Fruit fly (Drosophila melanogaster) whole organism, embryonic: ENCODE results near the gene Sb.
A peak's percentile ranks its signal among the peaks of the same experiment; 100 is the strongest.

Experiments used
- Abd-B ChIP-seq: fragments of 200-800 bp; sonication (Bioruptor generic); optimal IDR thresholded peaks from 2 replicates; lab custom pipeline; 2018; ENCODE audit warnings: missing biosample characterization, mild to moderate bottlenecking, missing genetic modification characterization, moderate library complexity
- Blimp-1 ChIP-seq: fragments of 200-800 bp; sonication (Bioruptor generic); optimal IDR thresholded peaks from 3 replicates; lab custom pipeline; 2018; ENCODE audit warnings: missing biosample characterization, missing genetic modification characterization, mild to moderate bottlenecking, moderate library complexity, missing genetic modification reagents
- CG11504 ChIP-seq: fragments of 200-800 bp; sonication (Bioruptor generic); optimal IDR thresholded peaks from 3 replicates; lab custom pipeline; 2019; ENCODE audit warnings: missing biosample characterization, mild to moderate bottlenecking, missing genetic modification characterization, moderate library complexity
- CG17385 ChIP-seq: fragments of 200-800 bp; sonication (Bioruptor generic); optimal IDR thresholded peaks from 3 replicates; lab custom pipeline; 2018; ENCODE audit warnings: missing biosample characterization, mild to moderate bottlenecking, missing genetic modification characterization
- CG17568 ChIP-seq: fragments of 200-800 bp; sonication (Bioruptor generic); optimal IDR thresholded peaks from 2 replicates; lab custom pipeline; 2018; ENCODE audit warnings: missing biosample characterization, mild to moderate bottlenecking, missing genetic modification characterization, moderate library complexity
- CG17612 ChIP-seq: fragments of 200-800 bp; sonication (Bioruptor generic); IDR thresholded peaks from 2 replicates; pipeline ENCODE4 v1.3.6; 2022; ENCODE audit warnings: missing biosample characterization, missing genetic modification characterization
- CG1792 ChIP-seq: fragments of 200-800 bp; sonication (Bioruptor generic); optimal IDR thresholded peaks from 2 replicates; lab custom pipeline; 2016; ENCODE audit warnings: missing biosample characterization, missing genetic modification characterization
- CG2202 ChIP-seq: fragments of 200-800 bp; sonication (Bioruptor generic); optimal IDR thresholded peaks from 2 replicates; lab custom pipeline; 2018; ENCODE audit warnings: missing biosample characterization, mild to moderate bottlenecking, missing genetic modification characterization
- CG33213 ChIP-seq: fragments of 200-800 bp; sonication (Bioruptor generic); optimal IDR thresholded peaks from 3 replicates; lab custom pipeline; 2016; ENCODE audit warnings: missing biosample characterization, missing genetic modification characterization
- CG34376 ChIP-seq: fragments of 200-800 bp; sonication (Bioruptor generic); optimal IDR thresholded peaks from 2 replicates; lab custom pipeline; 2018; ENCODE audit warnings: missing biosample characterization, mild to moderate bottlenecking, missing genetic modification characterization
- CG4360 ChIP-seq: fragments of 200-800 bp; sonication (Bioruptor generic); IDR thresholded peaks from 2 replicates; pipeline ENCODE4 v1.3.6; 2022; ENCODE audit warnings: missing biosample characterization, missing genetic modification characterization
- CG4617 ChIP-seq: fragments of 200-800 bp; sonication (Bioruptor generic); optimal IDR thresholded peaks from 3 replicates; lab custom pipeline; 2016; ENCODE audit warnings: missing biosample characterization, missing genetic modification characterization, borderline replicate concordance
- CG4707 ChIP-seq: fragments of 200-800 bp; sonication (Bioruptor generic); optimal IDR thresholded peaks from 2 replicates; lab custom pipeline; 2018; ENCODE audit warnings: missing biosample characterization, mild to moderate bottlenecking, missing genetic modification characterization, moderate library complexity
- CG4730 ChIP-seq: fragments of 200-800 bp; sonication (Bioruptor generic); IDR thresholded peaks from 2 replicates; pipeline ENCODE4 v1.3.6; 2022; ENCODE audit warnings: missing biosample characterization, missing genetic modification characterization
- CG5953 ChIP-seq: fragments of 200-800 bp; sonication (Bioruptor generic); IDR thresholded peaks from 2 replicates; pipeline ENCODE4 v1.3.6; 2022; ENCODE audit warnings: missing biosample characterization, missing genetic modification characterization
- CG6175 ChIP-seq: fragments of 200-800 bp; sonication (Bioruptor generic); IDR thresholded peaks from 3 replicates; pipeline ENCODE4 v1.3.6; 2022; ENCODE audit warnings: missing biosample characterization, missing genetic modification characterization
- CG6765 ChIP-seq: fragments of 200-800 bp; sonication (Bioruptor generic); optimal IDR thresholded peaks from 3 replicates; lab custom pipeline; 2017; ENCODE audit warnings: missing biosample characterization, mild to moderate bottlenecking, missing genetic modification characterization
- CG7372 ChIP-seq: fragments of 200-800 bp; sonication (Bioruptor generic); IDR thresholded peaks from 2 replicates; pipeline ENCODE4 v1.3.6; 2022; ENCODE audit warnings: missing biosample characterization, missing genetic modification characterization
- CG8478 ChIP-seq: fragments of >200 bp; optimal IDR thresholded peaks from 2 replicates; lab custom pipeline; 2018
- Camta ChIP-seq: fragments of 200-800 bp; sonication (Bioruptor generic); optimal IDR thresholded peaks from 2 replicates; lab custom pipeline; 2016; ENCODE audit warnings: missing biosample characterization, missing genetic modification characterization
- Chrac-16 ChIP-seq: fragments of 200-800 bp; sonication (Bioruptor generic); optimal IDR thresholded peaks from 3 replicates; lab custom pipeline; 2016; ENCODE audit warnings: missing biosample characterization, missing genetic modification characterization
- D19A ChIP-seq: fragments of 200-800 bp; optimal IDR thresholded peaks from 3 replicates; lab custom pipeline; 2019; ENCODE audit warnings: missing biosample characterization, mild to moderate bottlenecking, missing genetic modification characterization, moderate library complexity
- Dp ChIP-seq: fragments of 200-800 bp; sonication (Bioruptor generic); optimal IDR thresholded peaks from 2 replicates; lab custom pipeline; 2018; ENCODE audit warnings: missing biosample characterization, mild to moderate bottlenecking, missing genetic modification characterization, moderate library complexity
- E2f2 ChIP-seq: fragments of 200-800 bp; sonication (Bioruptor generic); IDR thresholded peaks from 2 replicates; pipeline ENCODE4 v1.3.6; 2022; ENCODE audit warnings: missing biosample characterization, missing genetic modification characterization
- Eip74EF ChIP-seq, 2 experiments: fragments of 200-800 bp in 1 of 2; fragments of >200 bp in 1 of 2; sonication (Bioruptor generic) in 1 of 2; optimal IDR thresholded peaks; 2 replicates each; lab custom pipeline; 2017 to 2019; ENCODE audit warnings: missing biosample characterization in 2 of 2, missing genetic modification characterization in 2 of 2, mild to moderate bottlenecking in 1 of 2, moderate library complexity in 1 of 2
- Ets65A ChIP-seq: fragments of 200-800 bp; sonication (Bioruptor generic); peaks from one replicate; lab custom pipeline; 2016; ENCODE audit warnings: missing biosample characterization, missing genetic modification characterization
- Fer3 ChIP-seq: fragments of 200-800 bp; sonication (Bioruptor generic); optimal IDR thresholded peaks from 2 replicates; lab custom pipeline; 2018; ENCODE audit warnings: missing biosample characterization, mild to moderate bottlenecking, missing genetic modification characterization, moderate library complexity
- Lhr ChIP-seq: fragments of 200-800 bp; sonication (Bioruptor generic); optimal IDR thresholded peaks from 3 replicates; lab custom pipeline; 2017; ENCODE audit warnings: mild to moderate bottlenecking, missing biosample characterization, missing genetic modification reagents, missing genetic modification characterization
- MBD-R2 ChIP-seq: fragments of 200-800 bp; sonication (Bioruptor generic); IDR thresholded peaks from 2 replicates; pipeline ENCODE4 v1.3.6; 2022; ENCODE audit warnings: missing biosample characterization, missing genetic modification characterization
- Nf-YB ChIP-seq: fragments of 200-800 bp; sonication (Bioruptor generic); optimal IDR thresholded peaks from 3 replicates; lab custom pipeline; 2019; ENCODE audit warnings: missing biosample characterization, mild to moderate bottlenecking, missing genetic modification characterization, moderate library complexity
- Six4 ChIP-seq: fragments of 200-800 bp; sonication (Bioruptor generic); optimal IDR thresholded peaks from 2 replicates; lab custom pipeline; 2016; ENCODE audit warnings: missing biosample characterization, missing genetic modification characterization
- al ChIP-seq: fragments of 200-800 bp; sonication (Bioruptor generic); IDR thresholded peaks from 2 replicates; pipeline ENCODE4 v1.3.6; 2022; ENCODE audit warnings: missing biosample characterization, missing genetic modification characterization
- cas ChIP-seq: fragments of 200-800 bp; sonication (Bioruptor generic); IDR thresholded peaks from 2 replicates; pipeline ENCODE4 v1.3.6; 2022; ENCODE audit warnings: missing biosample characterization, missing genetic modification characterization
- chif ChIP-seq, 2 experiments: fragments of 200-800 bp; sonication (Bioruptor generic); optimal IDR thresholded peaks; 3 replicates each; lab custom pipeline; 2016; ENCODE audit warnings: missing biosample characterization in 2 of 2, missing genetic modification characterization in 2 of 2
- danr ChIP-seq: fragments of 200-800 bp; sonication (Bioruptor generic); IDR thresholded peaks from 2 replicates; pipeline ENCODE4 v1.3.6; 2022; ENCODE audit warnings: missing biosample characterization, missing genetic modification characterization
- exex ChIP-seq: fragments of 200-800 bp; sonication (Bioruptor generic); optimal IDR thresholded peaks from 4 replicates; lab custom pipeline; 2018; ENCODE audit warnings: missing biosample characterization, mild to moderate bottlenecking, missing genetic modification characterization, moderate library complexity
- jigr1 ChIP-seq: fragments of 200-800 bp; sonication (Bioruptor generic); IDR thresholded peaks from 3 replicates; pipeline ENCODE4 v1.3.6; 2022; ENCODE audit warnings: missing biosample characterization, missing genetic modification characterization
- mirr ChIP-seq: fragments of 200-800 bp; sonication (Bioruptor generic); optimal IDR thresholded peaks from 3 replicates; lab custom pipeline; 2018; ENCODE audit warnings: missing biosample characterization, mild to moderate bottlenecking, missing genetic modification characterization
- nau ChIP-seq: fragments of 200-800 bp; sonication (Bioruptor generic); optimal IDR thresholded peaks from 3 replicates; lab custom pipeline; 2017; ENCODE audit warnings: missing biosample characterization, mild to moderate bottlenecking, missing genetic modification characterization, missing genetic modification reagents
- pita ChIP-seq: fragments of 200-800 bp; sonication (Bioruptor generic); optimal IDR thresholded peaks from 2 replicates; lab custom pipeline; 2017; ENCODE audit warnings: missing biosample characterization, mild to moderate bottlenecking, missing genetic modification characterization
- pros ChIP-seq: fragments of 200-800 bp; sonication (Bioruptor generic); optimal IDR thresholded peaks from 3 replicates; lab custom pipeline; 2019; ENCODE audit warnings: missing biosample characterization, mild to moderate bottlenecking, missing genetic modification characterization, moderate library complexity
- psq ChIP-seq: fragments of 200-800 bp; sonication (Bioruptor generic); optimal IDR thresholded peaks from 2 replicates; lab custom pipeline; 2017; ENCODE audit warnings: missing biosample characterization, missing genetic modification characterization
- pzg ChIP-seq: fragments of 200-800 bp; sonication (Bioruptor generic); optimal IDR thresholded peaks from 3 replicates; lab custom pipeline; 2018; ENCODE audit warnings: missing biosample characterization, mild to moderate bottlenecking, missing genetic modification characterization, moderate library complexity
- sr ChIP-seq: fragments of 200-800 bp; sonication (Bioruptor generic); IDR thresholded peaks from 3 replicates; pipeline ENCODE4 v1.3.6; 2022; ENCODE audit warnings: missing biosample characterization, missing genetic modification characterization
- stwl ChIP-seq: fragments of 200-800 bp; sonication (Bioruptor generic); optimal IDR thresholded peaks from 3 replicates; lab custom pipeline; 2018; ENCODE audit warnings: missing biosample characterization, mild to moderate bottlenecking, missing genetic modification characterization, moderate library complexity
- vnd ChIP-seq: fragments of 200-800 bp; sonication (Bioruptor generic); IDR thresholded peaks from 3 replicates; pipeline ENCODE4 v1.3.6; 2022; ENCODE audit warnings: missing biosample characterization, missing genetic modification characterization; ENCODE audit not compliant: partially characterized antibody
- zfh1 ChIP-seq: fragments of 200-800 bp; sonication (Bioruptor generic); IDR thresholded peaks from 3 replicates; pipeline ENCODE4 v1.3.6; 2022; ENCODE audit warnings: missing biosample characterization, missing genetic modification characterization

Gene Sb

dm6 chr3R:16173500-16173899 is 57.5 kb downstream of the Sb start:
- TF ChIP-seq jigr1 (GFP tag; lab: Robert Waterston, UW) (no peak), Camta (no peak), cas (GFP tag; lab: Robert Waterston, UW) (no peak), CG6765 (GFP tag; lab: Kevin White, UChicago) (no peak), danr (GFP tag; lab: Robert Waterston, UW) (no peak), mirr (GFP tag; lab: Kevin White, UChicago) (peak; percentile 90), exex (tag; lab: Kevin White, UChicago) (peak; percentile 91), CG17385 (GFP tag; lab: Kevin White, UChicago) (peak; percentile 22)

dm6 chr3R:16176526-16176925 is 60.6 kb downstream of the Sb start:
- TF ChIP-seq D19A (tag; lab: Kevin White, UChicago) (no peak), CG1792 (no peak), Blimp-1 (GFP tag; lab: Kevin White, UChicago) (peak; percentile 64), CG8478 (lab: Kevin White, UChicago) (peak; percentile 66)

- TF ChIP-seq stwl (tag; lab: Kevin White, UChicago) (peak; percentile 13), CG17568 (GFP tag; lab: Kevin White, UChicago) (no peak), nau (GFP tag; lab: Kevin White, UChicago) (no peak), pzg (GFP tag; lab: Kevin White, UChicago) (peak; percentile 44), zfh1 (GFP tag; lab: Robert Waterston, UW) (no peak), vnd (0 out of 3 replicates have a peak, but pooled peaks have one; percentile 28), CG11504 (no peak), chif (GFP tag; optimal IDR thresholded peaks at IDR 0.05; lab: Kevin White, UChicago) (no peak), al (no peak), pros (GFP tag; lab: Kevin White, UChicago) (no peak), Six4 (GFP tag; lab: Kevin White, UChicago) (no peak), Chrac-16 (no peak), Eip74EF (GFP tag; optimal IDR thresholded peaks at IDR 0.05; lab: Kevin White, UChicago) (no peak), Nf-YB (GFP tag; lab: Kevin White, UChicago) (no peak), Dp (peak; percentile 67), CG5953 (GFP tag; lab: Robert Waterston, UW) (no peak), danr (GFP tag; lab: Robert Waterston, UW) (no peak), CG2202 (tag; lab: Kevin White, UChicago) (no peak), CG33213 (GFP tag; lab: Kevin White, UChicago) (peak; percentile 12), CG6175 (GFP tag; lab: Robert Waterston, UW) (no peak), pita (GFP tag; lab: Kevin White, UChicago) (peak; percentile 57), CG17612 (GFP tag; lab: Robert Waterston, UW) (no peak), Fer3 (tag; lab: Kevin White, UChicago) (no peak), CG4360 (no peak), CG34376 (GFP tag; lab: Kevin White, UChicago) (no peak), MBD-R2 (no peak), CG4617 (no peak), Ets65A (GFP tag; lab: Kevin White, UChicago) (peak; percentile 70), E2f2 (GFP tag; lab: Robert Waterston, UW) (peak; percentile 82), Abd-B (GFP tag; lab: Kevin White, UChicago) (peak; percentile 18), CG4707 (GFP tag; lab: Kevin White, UChicago) (no peak), sr (GFP tag; lab: Robert Waterston, UW) (no peak), Lhr (GFP tag; lab: Kevin White, UChicago) (peak; percentile 30), psq (no peak), CG4730 (GFP tag; lab: Robert Waterston, UW) (no peak), CG7372 (GFP tag; lab: Robert Waterston, UW) (peak; percentile 92), Blimp-1 (GFP tag; lab: Kevin White, UChicago) (no peak)
These were observed 64.6 kb downstream of the Sb start, which contains the start of gene CG8927 for dm6 chr3R:16180476-16181070. Gene CG8927 (plus strand): TSS chr3R:16181020.
